Worm (Caenorhabditis elegans) whole organism, young adult: Measurements from ENCODE around the gene ZK1248.11.

ENCODE experiments used
- B0019.2 ChIP-seq: fragments of 200-800 bp; sonication (Bioruptor generic); conservative IDR thresholded peaks from 2 replicates; pipeline ENCODE4 v1.3.6; 2022; ENCODE audit warnings: missing genetic modification reagents, missing genetic modification characterization, missing compliant biosample characterization
- F10E7.11 ChIP-seq: sonication (generic microtip); optimal IDR thresholded peaks from 2 replicates; lab custom pipeline; 2017; ENCODE audit warnings: mild to moderate bottlenecking, missing genetic modification characterization, moderate library complexity, missing compliant biosample characterization
- F33H1.4 ChIP-seq: fragments of 200-800 bp; sonication (Bioruptor generic); IDR thresholded peaks from 2 replicates; pipeline ENCODE4 v1.3.6; 2022; ENCODE audit warnings: missing genetic modification reagents, missing genetic modification characterization, missing compliant biosample characterization
- Y53G8AR.9 ChIP-seq: fragments of 200-800 bp; sonication (Bioruptor generic); conservative IDR thresholded peaks from 2 replicates; pipeline ENCODE4 v1.3.6; 2022; ENCODE audit warnings: missing genetic modification reagents, missing genetic modification characterization, missing compliant biosample characterization
- Y67H2A.10 ChIP-seq: fragments of 200-800 bp; sonication (Bioruptor generic); conservative IDR thresholded peaks from 2 replicates; pipeline ENCODE4 v1.3.6; 2022; ENCODE audit warnings: missing genetic modification reagents, missing genetic modification characterization, missing compliant biosample characterization
- attf-6 ChIP-seq: fragments of 200-800 bp; sonication (Bioruptor generic); IDR thresholded peaks from 2 replicates; pipeline ENCODE4 v1.3.6; 2022; ENCODE audit warnings: missing genetic modification reagents, missing genetic modification characterization, missing compliant biosample characterization
- bed-2 ChIP-seq: fragments of 200-800 bp; sonication (Bioruptor generic); IDR thresholded peaks from 2 replicates; pipeline ENCODE4 v1.3.6; 2022; ENCODE audit warnings: missing genetic modification reagents, missing genetic modification characterization, missing compliant biosample characterization
- cebp-1 ChIP-seq, 2 experiments: fragments of 200-800 bp in 1 of 2; sonication (Bioruptor generic) in 1 of 2; sonication (generic microtip) in 1 of 2; IDR thresholded peaks in 1 of 2; optimal IDR thresholded peaks in 1 of 2; 2 replicates each; pipeline versions ENCODE4 v1.3.6 to Lab custom; 2017 to 2022; ENCODE audit warnings: missing compliant biosample characterization in 2 of 2, missing genetic modification characterization in 2 of 2, mild to moderate bottlenecking in 1 of 2, missing genetic modification reagents in 1 of 2, moderate library complexity in 1 of 2
- ceh-40 ChIP-seq: fragments of 200-800 bp; sonication (Bioruptor generic); IDR thresholded peaks from 2 replicates; pipeline ENCODE4 v1.3.6; 2022; ENCODE audit warnings: missing genetic modification characterization, missing compliant biosample characterization
- ceh-58 ChIP-seq: fragments of 200-800 bp; sonication (Bioruptor generic); IDR thresholded peaks from 2 replicates; pipeline ENCODE4 v1.3.6; 2022; ENCODE audit warnings: missing genetic modification characterization, missing compliant biosample characterization
- hmg-1.2 ChIP-seq: fragments of 200-800 bp; sonication (Bioruptor generic); IDR thresholded peaks from 2 replicates; pipeline ENCODE4 v1.3.6; 2022; ENCODE audit warnings: missing genetic modification reagents, missing genetic modification characterization, missing compliant biosample characterization
- lir-1 ChIP-seq: fragments of 200-800 bp; sonication (Bioruptor generic); conservative IDR thresholded peaks from 2 replicates; pipeline ENCODE4 v1.3.6; 2022; ENCODE audit warnings: missing genetic modification reagents, missing genetic modification characterization, missing compliant biosample characterization
- lsy-27 ChIP-seq: sonication (generic microtip); optimal IDR thresholded peaks from 2 replicates; lab custom pipeline; 2017; ENCODE audit warnings: missing genetic modification characterization, mild to moderate bottlenecking, missing compliant biosample characterization, antibody characterized with exemption, missing genotype, borderline replicate concordance; ENCODE audit not compliant: insufficient read depth
- madf-3 ChIP-seq: fragments of 200-800 bp; sonication (Bioruptor generic); IDR thresholded peaks from 2 replicates; pipeline ENCODE4 v1.3.6; 2022; ENCODE audit warnings: missing genetic modification reagents, missing genetic modification characterization, missing compliant biosample characterization
- madf-8 ChIP-seq: fragments of 200-800 bp; sonication (Bioruptor generic); conservative IDR thresholded peaks from 2 replicates; pipeline ENCODE4 v1.3.6; 2022; ENCODE audit warnings: missing genetic modification reagents, missing genetic modification characterization, missing compliant biosample characterization
- nfya-1 ChIP-seq: sonication (generic microtip); optimal IDR thresholded peaks from 2 replicates; lab custom pipeline; 2017; ENCODE audit warnings: antibody characterized with exemption, missing compliant biosample characterization, missing genetic modification characterization, borderline replicate concordance; ENCODE audit not compliant: insufficient read depth
- nfyb-1 ChIP-seq: fragments of 200-800 bp; sonication (Bioruptor generic); IDR thresholded peaks from 2 replicates; pipeline ENCODE4 v1.3.6; 2022; ENCODE audit warnings: missing genetic modification reagents, missing genetic modification characterization, missing compliant biosample characterization
- nhr-80 ChIP-seq: sonication (generic microtip); optimal IDR thresholded peaks from 2 replicates; lab custom pipeline; 2016; ENCODE audit warnings: missing genetic modification characterization, missing compliant biosample characterization
- rec-8 ChIP-seq, 2 experiments: sonication (generic microtip); optimal IDR thresholded peaks; 2 replicates each; lab custom pipeline; 2016; ENCODE audit warnings: mild to moderate bottlenecking in 2 of 2, missing genetic modification characterization in 2 of 2, missing genetic modification reagents in 2 of 2, missing genotype in 2 of 2, missing biosample characterization in 1 of 2, missing compliant biosample characterization in 1 of 2, moderate library complexity in 1 of 2
- repo-1 ChIP-seq: sonication (generic microtip); optimal IDR thresholded peaks from 2 replicates; lab custom pipeline; 2017; ENCODE audit warnings: mild to moderate bottlenecking, missing genetic modification characterization, missing compliant biosample characterization
- sdz-38 ChIP-seq: sonication (generic microtip); optimal IDR thresholded peaks from 2 replicates; lab custom pipeline; 2016; ENCODE audit warnings: missing genotype, missing genetic modification characterization, missing compliant biosample characterization
- sea-2 ChIP-seq: fragments of 200-800 bp; sonication (Bioruptor generic); IDR thresholded peaks from 2 replicates; pipeline ENCODE4 v1.3.6; 2022; ENCODE audit warnings: missing genetic modification characterization, missing compliant biosample characterization
- snpc-4 ChIP-seq, 5 experiments: fragments of 150-350 bp in 1 of 5; sonication (generic microtip) in 4 of 5; optimal IDR thresholded peaks; 2 replicates each; lab custom pipeline; 2014 to 2018; ENCODE audit warnings: missing genetic modification characterization in 5 of 5, missing biosample characterization in 3 of 5, antibody characterized with exemption in 2 of 5, mild to moderate bottlenecking in 2 of 5, missing compliant biosample characterization in 2 of 5, missing genotype in 2 of 5, moderate library complexity in 2 of 5, missing genetic modification reagents in 1 of 5
- sptf-2 ChIP-seq: fragments of 200-800 bp; sonication (Bioruptor generic); optimal IDR thresholded peaks from 2 replicates; lab custom pipeline; 2018; ENCODE audit warnings: mild to moderate bottlenecking, missing genetic modification characterization, missing compliant biosample characterization
- unc-130 ChIP-seq: sonication (generic microtip); optimal IDR thresholded peaks from 2 replicates; lab custom pipeline; 2016; ENCODE audit warnings: missing genetic modification reagents, missing genetic modification characterization, missing compliant biosample characterization
- unc-62 ChIP-seq: fragments of 150-350 bp; optimal IDR thresholded peaks from 2 replicates; lab custom pipeline; 2014; ENCODE audit warnings: missing biosample characterization, missing genetic modification reagents, missing genetic modification characterization
- zfh-2 ChIP-seq: fragments of 200-800 bp; sonication (Bioruptor generic); conservative IDR thresholded peaks from 2 replicates; pipeline ENCODE4 v1.3.6; 2022; ENCODE audit warnings: missing genetic modification reagents, missing genetic modification characterization, missing compliant biosample characterization

The ZK1248.11 gene

ce11 chrII:5873564-5874070 lies 45.2 kb upstream of the ZK1248.11 start, which contains the start of gene tex-2 (continued):
- TF ChIP-seq lsy-27 = peak; percentile 14

ce11 chrII:5872414-5872813 lies 44.0 kb upstream of the ZK1248.11 start:
- no peak for TF ChIP-seq cebp-1 (GFP tag; IDR thresholded peaks at IDR 0.05; lab: Robert Waterston, UW)
- no peak for TF ChIP-seq cebp-1 (tag; optimal IDR thresholded peaks at IDR 0.05; lab: Kevin White, UChicago)
- no peak for TF ChIP-seq lsy-27
- TF ChIP-seq nhr-80 (tag; lab: Kevin White, UChicago) = peak; percentile 4

DNA sequence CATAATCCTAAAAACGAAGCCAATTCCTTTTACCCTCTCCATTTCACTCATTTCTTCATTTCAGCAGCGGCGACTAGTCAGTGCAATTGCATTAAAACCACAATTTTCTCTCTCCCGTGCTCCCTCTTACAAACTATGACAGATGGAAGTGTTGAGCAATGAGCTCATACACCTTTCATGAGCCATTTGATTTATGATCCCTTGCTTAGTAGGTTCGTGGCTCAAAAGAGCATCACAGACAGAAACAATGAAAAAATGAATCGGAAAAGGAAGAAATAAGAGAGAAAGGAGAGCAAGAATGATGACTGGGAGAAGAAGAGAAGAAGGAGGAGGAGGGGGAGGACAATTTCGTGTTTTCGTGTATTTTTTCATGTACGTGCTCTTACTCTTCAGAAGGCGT lies 43.1 kb upstream of the ZK1248.11 start:
- peak; percentile 22 for TF ChIP-seq nhr-80 (tag; lab: Kevin White, UChicago)
- TF ChIP-seq ceh-40 (GFP tag; lab: Robert Waterston, UW) = no peak
- no peak for TF ChIP-seq repo-1
- TF ChIP-seq, all 124 proteins: peak for 1

DNA sequence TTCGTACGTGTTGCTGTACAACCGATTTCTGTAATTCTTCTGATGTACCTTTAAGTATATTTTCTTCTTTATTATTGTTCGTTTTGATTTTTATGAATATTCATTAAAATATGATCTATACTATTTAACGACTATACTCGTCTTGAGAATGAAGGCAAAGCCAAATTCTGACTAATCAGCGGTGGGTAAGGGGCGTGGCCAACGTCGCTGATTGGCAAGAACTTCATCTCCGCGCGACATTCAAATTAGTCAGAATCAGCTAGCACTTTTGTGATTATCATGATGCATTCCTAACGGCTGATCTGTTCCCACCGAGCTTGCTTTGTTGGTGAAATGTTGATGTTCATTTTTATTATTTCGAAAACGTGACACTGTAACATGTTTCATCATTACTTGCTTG lies 38.5 kb upstream of the ZK1248.11 start:
- TF ChIP-seq sea-2 (GFP tag; lab: Robert Waterston, UW) = no peak
- TF ChIP-seq ceh-58 = no peak
- no peak for TF ChIP-seq rec-8 (tag; optimal IDR thresholded peaks at IDR 0.05; lab: Kevin White, UChicago)
- TF ChIP-seq sdz-38 (tag; lab: Kevin White, UChicago) = no peak
- no peak for TF ChIP-seq hmg-1.2
- no peak for TF ChIP-seq nhr-80 (tag; lab: Kevin White, UChicago)
- no peak for TF ChIP-seq lir-1
- no peak for TF ChIP-seq Y67H2A.10 (GFP tag; lab: Robert Waterston, UW)
- TF ChIP-seq cebp-1 (GFP tag; IDR thresholded peaks at IDR 0.05; lab: Robert Waterston, UW) = no peak
- peak; percentile 36 for TF ChIP-seq cebp-1 (tag; optimal IDR thresholded peaks at IDR 0.05; lab: Kevin White, UChicago)
- TF ChIP-seq nfyb-1 = peak; percentile 87
- no peak for TF ChIP-seq F33H1.4 (GFP tag; lab: Robert Waterston, UW)
- 0 out of 2 replicates have a peak, but pooled peaks have one; percentile 45 for TF ChIP-seq Y53G8AR.9 (GFP tag; lab: Robert Waterston, UW)
- no peak for TF ChIP-seq madf-3 (GFP tag; lab: Robert Waterston, UW)
- TF ChIP-seq F10E7.11 (tag; lab: Kevin White, UChicago) = no peak
- no peak for TF ChIP-seq bed-2 (GFP tag; lab: Robert Waterston, UW)
- TF ChIP-seq sptf-2 = no peak
- TF ChIP-seq B0019.2 (GFP tag; lab: Robert Waterston, UW) = no peak
- TF ChIP-seq snpc-4 (GFP tag; optimal IDR thresholded peaks at IDR 0.05; lab: Kevin White, UChicago) = no peak
- peak in 1 of 4 experiments; percentile 13 for TF ChIP-seq snpc-4 (tag; optimal IDR thresholded peaks at IDR 0.05; lab: Kevin White, UChicago)
- no peak for TF ChIP-seq zfh-2 (GFP tag; lab: Robert Waterston, UW)
- TF ChIP-seq attf-6 (GFP tag; lab: Robert Waterston, UW) = no peak
- no peak for TF ChIP-seq nfya-1 (tag; lab: Kevin White, UChicago)
- TF ChIP-seq unc-130 (GFP tag; lab: Kevin White, UChicago) = no peak
- TF ChIP-seq, all 124 proteins: peak for 4

ce11 chrII:5865405-5866308 lies 37.3 kb upstream of the ZK1248.11 start, which contains the start of gene F55C12.19:
Gene F55C12.19 (plus strand): TSS chrII:5866139.
- TF ChIP-seq madf-8 (GFP tag; lab: Robert Waterston, UW) (no peak), nhr-80 (tag; lab: Kevin White, UChicago) (peak; percentile 19), unc-62 (GFP tag; lab: Kevin White, UChicago) (peak; percentile 36)
